Fruit fly (Drosophila melanogaster): ENCODE results near the gene CG2955.

- TF ChIP-seq CG17806 (tag; optimal IDR thresholded peaks at IDR 0.05), result no peak
- TF ChIP-seq CG13204 (GFP tag; optimal IDR thresholded peaks at IDR 0.05), result no peak
- TF ChIP-seq gl (tag; optimal IDR thresholded peaks at IDR 0.05), result no peak
- TF ChIP-seq CG14655 (GFP tag; optimal IDR thresholded peaks at IDR 0.05), result no peak
- TF ChIP-seq D1 (tag; optimal IDR thresholded peaks at IDR 0.05), result no peak
- no peak for TF ChIP-seq Pif1B (GFP tag; optimal IDR thresholded peaks at IDR 0.05)
These were observed 17.0 kb downstream of the CG2955 start, which contains the start of gene Or24a for dm6 chr2L:4166034-4166433.

Measured in whole organism, pupa.